Worm (Caenorhabditis elegans) whole organism, young adult: ENCODE data around the gene Y61A9LA.3.

Experiments used
- B0019.2 ChIP-seq: fragments of 200-800 bp; sonication (Bioruptor generic); conservative IDR thresholded peaks from 2 replicates; pipeline ENCODE4 v1.3.6; 2022; ENCODE audit warnings: missing genetic modification reagents, missing genetic modification characterization, missing compliant biosample characterization
- B0336.3 ChIP-seq: fragments of 200-800 bp; sonication (Bioruptor generic); IDR thresholded peaks from 2 replicates; pipeline ENCODE4 v1.3.6; 2022; ENCODE audit warnings: missing genetic modification characterization, missing compliant biosample characterization
- C17E4.6 ChIP-seq: fragments of 200-800 bp; sonication (Bioruptor generic); IDR thresholded peaks from 2 replicates; pipeline ENCODE4 v1.3.6; 2022; ENCODE audit warnings: missing genetic modification reagents, missing genetic modification characterization, missing compliant biosample characterization
- F33H1.4 ChIP-seq: fragments of 200-800 bp; sonication (Bioruptor generic); IDR thresholded peaks from 2 replicates; pipeline ENCODE4 v1.3.6; 2022; ENCODE audit warnings: missing genetic modification reagents, missing genetic modification characterization, missing compliant biosample characterization
- F37B4.10 ChIP-seq: fragments of 200-800 bp; sonication (Bioruptor generic); IDR thresholded peaks from 2 replicates; pipeline ENCODE4 v1.3.6; 2022; ENCODE audit warnings: missing genetic modification characterization, missing compliant biosample characterization
- F52B5.7 ChIP-seq: sonication (generic microtip); optimal IDR thresholded peaks from 2 replicates; lab custom pipeline; 2016; ENCODE audit warnings: mild to moderate bottlenecking, missing genetic modification characterization, missing compliant biosample characterization
- K12H6.12 ChIP-seq: fragments of 200-800 bp; sonication (Bioruptor generic); optimal IDR thresholded peaks from 2 replicates; lab custom pipeline; 2018; ENCODE audit warnings: mild to moderate bottlenecking, missing genetic modification characterization, missing compliant biosample characterization
- Y95B8A.8 ChIP-seq: fragments of 200-800 bp; sonication (Bioruptor generic); IDR thresholded peaks from 2 replicates; pipeline ENCODE4 v1.3.6; 2022; ENCODE audit warnings: missing genetic modification reagents, missing genetic modification characterization, missing compliant biosample characterization
- attf-3 ChIP-seq: fragments of 200-800 bp; sonication (Bioruptor generic); conservative IDR thresholded peaks from 2 replicates; pipeline ENCODE4 v1.3.6; 2022; ENCODE audit warnings: missing genetic modification reagents, missing genetic modification characterization, missing compliant biosample characterization
- attf-5 ChIP-seq: fragments of 200-800 bp; sonication (Bioruptor generic); optimal IDR thresholded peaks from 2 replicates; lab custom pipeline; 2018; ENCODE audit warnings: mild to moderate bottlenecking, missing genetic modification characterization, missing compliant biosample characterization
- bed-1 ChIP-seq: fragments of 200-800 bp; sonication (Bioruptor generic); IDR thresholded peaks from 2 replicates; pipeline ENCODE4 v1.3.6; 2022; ENCODE audit warnings: missing genetic modification reagents, missing genetic modification characterization, missing compliant biosample characterization
- ccch-3 ChIP-seq: fragments of 200-800 bp; sonication (Bioruptor generic); optimal IDR thresholded peaks from 2 replicates; lab custom pipeline; 2018; ENCODE audit warnings: mild to moderate bottlenecking, missing genetic modification characterization, missing compliant biosample characterization
- cebp-2 ChIP-seq: fragments of 200-800 bp; sonication (Bioruptor generic); IDR thresholded peaks from 2 replicates; pipeline ENCODE4 v1.3.6; 2022; ENCODE audit warnings: missing genetic modification characterization, missing compliant biosample characterization
- ceh-91 ChIP-seq: fragments of 200-800 bp; sonication (Bioruptor generic); IDR thresholded peaks from 2 replicates; pipeline ENCODE4 v1.3.6; 2022; ENCODE audit warnings: missing genetic modification reagents, missing genetic modification characterization, missing compliant biosample characterization
- dox-1 ChIP-seq: fragments of 200-800 bp; sonication (Bioruptor generic); IDR thresholded peaks from 2 replicates; pipeline ENCODE4 v1.3.6; 2022; ENCODE audit warnings: missing genetic modification reagents, missing genetic modification characterization, missing compliant biosample characterization
- efl-1 ChIP-seq: fragments of 150-350 bp; optimal IDR thresholded peaks from 2 replicates; lab custom pipeline; 2014; ENCODE audit warnings: missing biosample characterization, missing genetic modification reagents, missing genetic modification characterization
- egl-44 ChIP-seq: fragments of 200-800 bp; sonication (Bioruptor generic); IDR thresholded peaks from 2 replicates; pipeline ENCODE4 v1.3.6; 2022; ENCODE audit warnings: missing genetic modification reagents, missing genetic modification characterization, missing compliant biosample characterization
- gei-17 ChIP-seq: fragments of 200-800 bp; sonication (Bioruptor generic); optimal IDR thresholded peaks from 2 replicates; lab custom pipeline; 2018; ENCODE audit warnings: mild to moderate bottlenecking, missing genetic modification characterization, missing compliant biosample characterization
- him-1 ChIP-seq: sonication (generic microtip); optimal IDR thresholded peaks from 2 replicates; lab custom pipeline; 2016; ENCODE audit warnings: missing genotype, missing genetic modification reagents, missing genetic modification characterization, missing compliant biosample characterization
- hmg-1.2 ChIP-seq: fragments of 200-800 bp; sonication (Bioruptor generic); IDR thresholded peaks from 2 replicates; pipeline ENCODE4 v1.3.6; 2022; ENCODE audit warnings: missing genetic modification reagents, missing genetic modification characterization, missing compliant biosample characterization
- hmg-20 ChIP-seq: fragments of 200-800 bp; sonication (Bioruptor generic); IDR thresholded peaks from 2 replicates; pipeline ENCODE4 v1.3.6; 2022; ENCODE audit warnings: missing genetic modification reagents, missing genetic modification characterization, missing compliant biosample characterization
- hrde-1 ChIP-seq: sonication (generic microtip); optimal IDR thresholded peaks from 2 replicates; lab custom pipeline; 2016; ENCODE audit warnings: missing genetic modification characterization, mild to moderate bottlenecking, missing compliant biosample characterization, moderate library complexity, missing genotype, missing genetic modification reagents, borderline replicate concordance
- let-526 ChIP-seq: fragments of 200-800 bp; sonication (Bioruptor generic); IDR thresholded peaks from 2 replicates; pipeline ENCODE4 v1.3.6; 2022; ENCODE audit warnings: missing genetic modification reagents, missing genetic modification characterization, missing compliant biosample characterization
- let-607 ChIP-seq, 2 experiments: fragments of 200-800 bp in 1 of 2; sonication (Bioruptor generic) in 1 of 2; sonication (generic microtip) in 1 of 2; optimal IDR thresholded peaks; 2 replicates each; lab custom pipeline; 2016 to 2018; ENCODE audit warnings: mild to moderate bottlenecking in 2 of 2, missing compliant biosample characterization in 2 of 2, missing genetic modification characterization in 2 of 2, moderate library complexity in 2 of 2, missing genotype in 1 of 2
- lin-35 ChIP-seq, 3 experiments: fragments of 150-350 bp in 2 of 3; sonication (generic microtip) in 1 of 3; optimal IDR thresholded peaks; 2 replicates each; lab custom pipeline; 2014 to 2018; ENCODE audit warnings: missing biosample characterization in 3 of 3, missing genetic modification characterization in 3 of 3, missing genetic modification reagents in 3 of 3
- lin-40 ChIP-seq: sonication (generic microtip); optimal IDR thresholded peaks from 2 replicates; lab custom pipeline; 2016; ENCODE audit warnings: missing genetic modification characterization, mild to moderate bottlenecking, missing compliant biosample characterization, missing genotype, missing genetic modification reagents
- lsy-27 ChIP-seq: sonication (generic microtip); optimal IDR thresholded peaks from 2 replicates; lab custom pipeline; 2017; ENCODE audit warnings: missing genetic modification characterization, mild to moderate bottlenecking, missing compliant biosample characterization, antibody characterized with exemption, missing genotype, borderline replicate concordance; ENCODE audit not compliant: insufficient read depth
- madf-3 ChIP-seq: fragments of 200-800 bp; sonication (Bioruptor generic); IDR thresholded peaks from 2 replicates; pipeline ENCODE4 v1.3.6; 2022; ENCODE audit warnings: missing genetic modification reagents, missing genetic modification characterization, missing compliant biosample characterization
- madf-6 ChIP-seq: fragments of 200-800 bp; sonication (Bioruptor generic); IDR thresholded peaks from 2 replicates; pipeline ENCODE4 v1.3.6; 2022; ENCODE audit warnings: missing genetic modification reagents, missing genetic modification characterization, missing compliant biosample characterization
- mcd-1 ChIP-seq: fragments of 200-800 bp; sonication (Bioruptor generic); IDR thresholded peaks from 2 replicates; pipeline ENCODE4 v1.3.6; 2022; ENCODE audit warnings: missing genetic modification reagents, missing genetic modification characterization, missing compliant biosample characterization
- mel-28 ChIP-seq: sonication (generic microtip); optimal IDR thresholded peaks from 2 replicates; lab custom pipeline; 2016; ENCODE audit warnings: borderline replicate concordance, mild to moderate bottlenecking, missing genetic modification characterization, missing compliant biosample characterization
- mxl-1 ChIP-seq: sonication (generic microtip); optimal IDR thresholded peaks from 2 replicates; lab custom pipeline; 2016; ENCODE audit warnings: missing genetic modification characterization, missing compliant biosample characterization
- nhr-27 ChIP-seq: fragments of 200-800 bp; sonication (Bioruptor generic); optimal IDR thresholded peaks from 2 replicates; lab custom pipeline; 2018; ENCODE audit warnings: mild to moderate bottlenecking, missing genetic modification characterization, moderate library complexity, missing compliant biosample characterization
- sdz-38 ChIP-seq: sonication (generic microtip); optimal IDR thresholded peaks from 2 replicates; lab custom pipeline; 2016; ENCODE audit warnings: missing genotype, missing genetic modification characterization, missing compliant biosample characterization
- snpc-1.1 ChIP-seq: sonication (generic microtip); optimal IDR thresholded peaks from 2 replicates; lab custom pipeline; 2017; ENCODE audit warnings: missing genetic modification characterization, mild to moderate bottlenecking, missing compliant biosample characterization, antibody characterized with exemption, moderate library complexity, missing genotype, missing genetic modification reagents; ENCODE audit not compliant: insufficient read depth
- snpc-1.3 ChIP-seq: sonication (generic microtip); optimal IDR thresholded peaks from 2 replicates; lab custom pipeline; 2017; ENCODE audit warnings: missing genetic modification characterization, mild to moderate bottlenecking, missing compliant biosample characterization, antibody characterized with exemption, moderate library complexity, missing genotype, missing genetic modification reagents; ENCODE audit not compliant: insufficient read depth
- snpc-3.4 ChIP-seq: sonication (generic microtip); optimal IDR thresholded peaks from 2 replicates; lab custom pipeline; 2017; ENCODE audit warnings: missing genetic modification characterization, mild to moderate bottlenecking, missing compliant biosample characterization, antibody characterized with exemption, moderate library complexity, missing genotype, missing genetic modification reagents
- sptf-2 ChIP-seq: fragments of 200-800 bp; sonication (Bioruptor generic); optimal IDR thresholded peaks from 2 replicates; lab custom pipeline; 2018; ENCODE audit warnings: mild to moderate bottlenecking, missing genetic modification characterization, missing compliant biosample characterization
- tlf-1 ChIP-seq: fragments of 200-800 bp; sonication (Bioruptor generic); optimal IDR thresholded peaks from 2 replicates; lab custom pipeline; 2018; ENCODE audit warnings: mild to moderate bottlenecking, missing genetic modification characterization, missing compliant biosample characterization
- xnd-1 ChIP-seq: sonication (generic microtip); optimal IDR thresholded peaks from 2 replicates; lab custom pipeline; 2016; ENCODE audit warnings: missing genotype, missing genetic modification reagents, missing genetic modification characterization, missing compliant biosample characterization
- zfh-2 ChIP-seq: fragments of 200-800 bp; sonication (Bioruptor generic); conservative IDR thresholded peaks from 2 replicates; pipeline ENCODE4 v1.3.6; 2022; ENCODE audit warnings: missing genetic modification reagents, missing genetic modification characterization, missing compliant biosample characterization
- ztf-18 ChIP-seq: sonication (generic microtip); optimal IDR thresholded peaks from 2 replicates; lab custom pipeline; 2016; ENCODE audit warnings: missing genotype, mild to moderate bottlenecking, missing genetic modification characterization, missing compliant biosample characterization

Gene Y61A9LA.3

ce11 chrV:4598489-4598888 lies 27.6 kb downstream of the Y61A9LA.3 start:
- TF ChIP-seq F37B4.10 (GFP tag; lab: Robert Waterston, UW) (no peak), ceh-91 (GFP tag; lab: Robert Waterston, UW) (no peak), sptf-2 (GFP tag; lab: Kevin White, UChicago) (no peak), madf-3 (no peak), Y95B8A.8 (GFP tag; lab: Robert Waterston, UW) (no peak), mxl-1 (tag; lab: Kevin White, UChicago) (no peak), let-607 (tag; optimal IDR thresholded peaks at IDR 0.05; lab: Kevin White, UChicago) (no peak), B0019.2 (GFP tag; lab: Robert Waterston, UW) (no peak), ccch-3 (GFP tag; lab: Kevin White, UChicago) (no peak), attf-3 (GFP tag; lab: Robert Waterston, UW) (no peak), let-526 (GFP tag; lab: Robert Waterston, UW) (no peak)

- TF ChIP-seq gei-17 (GFP tag; lab: Kevin White, UChicago) (no peak), F37B4.10 (GFP tag; lab: Robert Waterston, UW) (no peak), zfh-2 (GFP tag; lab: Robert Waterston, UW) (peak; percentile 71; the same call in 1 of the 2 replicates)
These were observed 28.3 kb downstream of the Y61A9LA.3 start for ce11 chrV:4599225-4599624.

ce11 chrV:4606828-4607227 lies 35.9 kb downstream of the Y61A9LA.3 start, which contains the start of gene txt-6:
TSS of gene txt-6 (minus strand) at chrV:4606928.
- TF ChIP-seq bed-1: no peak
- no peak for TF ChIP-seq tlf-1
- TF ChIP-seq hmg-1.2 (GFP tag; lab: Robert Waterston, UW): no peak
- no peak for TF ChIP-seq hrde-1
- TF ChIP-seq snpc-1.1 (tag; lab: Kevin White, UChicago): no peak

- TF ChIP-seq sdz-38: no peak
- TF ChIP-seq F52B5.7 (tag; lab: Kevin White, UChicago): no peak
- peak; percentile 39 for TF ChIP-seq snpc-3.4 (tag; lab: Kevin White, UChicago)
- peak; percentile 66 for TF ChIP-seq mcd-1
- no peak for TF ChIP-seq egl-44 (GFP tag; lab: Robert Waterston, UW)
- peak; percentile 46 for TF ChIP-seq lin-40 (tag; lab: Kevin White, UChicago)
- peak; percentile 67 for TF ChIP-seq efl-1 (GFP tag; lab: Kevin White, UChicago)
- no peak for TF ChIP-seq cebp-2 (GFP tag; lab: Robert Waterston, UW)
- TF ChIP-seq K12H6.12 (tag; lab: Kevin White, UChicago): no peak
- TF ChIP-seq madf-6: peak; percentile 80
- no peak for TF ChIP-seq hmg-20 (GFP tag; lab: Robert Waterston, UW)
- peak; percentile 45; the same call in 1 of the 2 replicates for TF ChIP-seq F33H1.4 (GFP tag; lab: Robert Waterston, UW)
- TF ChIP-seq lin-35 (GFP tag; optimal IDR thresholded peaks at IDR 0.05; lab: Kevin White, UChicago): peak in 1 of 3 experiments; percentile 73
- TF ChIP-seq him-1 (tag; lab: Kevin White, UChicago): peak; percentile 27
- TF ChIP-seq xnd-1 (tag; lab: Kevin White, UChicago): peak; percentile 42
- TF ChIP-seq mel-28: no peak
- TF ChIP-seq snpc-1.1 (tag; lab: Kevin White, UChicago): no peak
- TF ChIP-seq dox-1 (GFP tag; lab: Robert Waterston, UW): no peak
- TF ChIP-seq C17E4.6 (GFP tag; lab: Robert Waterston, UW): no peak
- TF ChIP-seq attf-3 (GFP tag; lab: Robert Waterston, UW): no peak
- TF ChIP-seq snpc-1.3: peak; percentile 40
- no peak for TF ChIP-seq lsy-27 (tag; lab: Kevin White, UChicago)
- peak; percentile 36 for TF ChIP-seq attf-5
- 0 out of 2 replicates have a peak, but pooled peaks have one; percentile 26 for TF ChIP-seq B0336.3 (GFP tag; lab: Robert Waterston, UW)
- TF ChIP-seq nhr-27: no peak
- TF ChIP-seq ztf-18 (tag; lab: Kevin White, UChicago): peak; percentile 93
These were observed 44.9 kb downstream of the Y61A9LA.3 start, which contains the start of the genes Y61A9LA.10 and F54D11.4 for ce11 chrV:4615802-4616201. TSS of gene Y61A9LA.10 (minus strand) at chrV:4615817. TSS of gene F54D11.4 (plus strand) at chrV:4616151.
